Fruit fly (Drosophila melanogaster) Kc167 (cell line): ENCODE data around the gene CG14543.

Source experiments
- insv ChIP-seq: fragments of >200 bp; optimal IDR thresholded peaks from 3 replicates; lab custom pipeline; 2018; ENCODE audit warnings: missing external identifiers
- ttk ChIP-seq: sonication (Bioruptor generic); optimal IDR thresholded peaks from 2 replicates; lab custom pipeline; 2017; ENCODE audit warnings: missing external identifiers

DNA sequence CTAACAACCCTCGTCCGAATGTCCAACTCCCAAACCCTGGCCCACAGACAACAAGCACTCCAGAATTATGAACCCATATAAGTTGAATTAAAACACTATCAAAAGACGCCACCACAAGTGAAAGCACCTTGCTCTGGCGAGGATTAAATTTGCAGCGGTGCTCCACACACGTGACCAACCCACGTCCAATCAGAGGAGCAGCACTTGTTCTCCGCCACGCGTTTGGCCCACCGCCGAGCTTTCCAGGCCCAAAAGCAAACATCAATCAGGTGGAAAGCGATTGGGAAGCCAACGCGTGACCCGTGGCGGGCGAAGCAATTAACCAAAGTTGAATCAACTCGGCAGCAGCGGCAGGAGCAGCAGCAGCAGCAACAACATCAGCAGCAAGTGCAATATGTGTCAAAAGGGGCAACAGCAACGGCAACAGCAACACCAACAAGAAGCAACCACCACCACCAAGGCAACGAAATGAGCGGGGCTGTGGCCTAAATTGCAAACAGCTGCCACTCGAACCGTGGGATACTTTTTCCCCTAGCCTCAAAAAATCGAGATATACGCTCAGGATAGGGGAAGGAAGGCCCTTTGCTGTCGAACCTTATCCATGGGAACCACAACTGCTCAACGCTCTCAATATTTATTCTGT, 24.3 kb upstream of the CG14543 start:
- TF ChIP-seq ttk (lab: Kevin White, UChicago): no peak
- TF ChIP-seq insv (lab: Kevin White, UChicago): no peak
